Worm (Caenorhabditis elegans): Measurements from ENCODE around the gene dph-5.
A peak's percentile ranks its signal among the peaks of the same experiment; 100 is the strongest.

Gene dph-5

DNA sequence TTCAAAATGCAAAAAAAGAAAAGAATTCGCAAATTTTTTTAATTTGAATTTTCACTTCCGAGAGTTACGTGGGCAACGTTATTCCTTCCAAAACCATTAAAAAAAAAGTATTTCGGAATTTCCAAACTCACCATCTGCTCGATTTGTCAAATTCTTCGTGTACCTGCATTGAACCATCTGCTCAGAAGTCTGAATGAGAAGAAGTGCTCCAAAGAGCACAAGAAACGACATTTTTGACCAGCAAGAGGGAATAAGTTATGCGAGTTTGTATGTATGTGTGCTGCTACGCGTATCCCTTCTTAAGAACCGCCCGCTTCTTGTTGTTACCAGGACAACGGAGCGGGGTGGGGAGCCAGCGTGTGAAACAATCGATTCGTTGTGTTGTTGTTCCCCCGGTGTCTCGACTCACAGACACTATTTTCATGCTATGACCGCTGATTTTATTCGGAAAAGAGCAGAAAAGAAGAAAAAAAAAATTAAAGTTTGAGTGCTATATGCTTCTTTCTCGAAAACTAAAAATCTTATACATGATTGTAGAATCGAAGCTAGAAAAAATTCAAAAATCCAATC is 6.6 kb upstream of the dph-5 start, which contains the start of gene lgc-20:
Gene lgc-20, minus strand, starts transcription at position 311 of the 570 bp plus-strand sequence.
- no peak for TF ChIP-seq elt-2 (tag; optimal IDR thresholded peaks at IDR 0.05)
- TF ChIP-seq ztf-4 (tag; optimal IDR thresholded peaks at IDR 0.05): no peak
- no peak for TF ChIP-seq unc-39 (tag; optimal IDR thresholded peaks at IDR 0.05)
- no peak for TF ChIP-seq pqm-1 (tag; optimal IDR thresholded peaks at IDR 0.05)
- TF ChIP-seq hmg-11 (tag; optimal IDR thresholded peaks at IDR 0.05): no peak
- TF ChIP-seq tbx-2 (tag; optimal IDR thresholded peaks at IDR 0.05): no peak
- TF ChIP-seq fos-1 (tag; optimal IDR thresholded peaks at IDR 0.05): no peak
- no peak for TF ChIP-seq lin-15B (tag; optimal IDR thresholded peaks at IDR 0.05)
- TF ChIP-seq mml-1 (tag; optimal IDR thresholded peaks at IDR 0.05): no peak
- TF ChIP-seq elt-1 (tag; optimal IDR thresholded peaks at IDR 0.05): no peak
- no peak for TF ChIP-seq zag-1 (tag; optimal IDR thresholded peaks at IDR 0.05)
- TF ChIP-seq ceh-82 (tag; optimal IDR thresholded peaks at IDR 0.05): no peak
- TF ChIP-seq daf-12 (tag; optimal IDR thresholded peaks at IDR 0.05): no peak
- TF ChIP-seq ZK546.5 (tag; optimal IDR thresholded peaks at IDR 0.05): no peak
- TF ChIP-seq nhr-76 (tag; optimal IDR thresholded peaks at IDR 0.05): no peak

DNA sequence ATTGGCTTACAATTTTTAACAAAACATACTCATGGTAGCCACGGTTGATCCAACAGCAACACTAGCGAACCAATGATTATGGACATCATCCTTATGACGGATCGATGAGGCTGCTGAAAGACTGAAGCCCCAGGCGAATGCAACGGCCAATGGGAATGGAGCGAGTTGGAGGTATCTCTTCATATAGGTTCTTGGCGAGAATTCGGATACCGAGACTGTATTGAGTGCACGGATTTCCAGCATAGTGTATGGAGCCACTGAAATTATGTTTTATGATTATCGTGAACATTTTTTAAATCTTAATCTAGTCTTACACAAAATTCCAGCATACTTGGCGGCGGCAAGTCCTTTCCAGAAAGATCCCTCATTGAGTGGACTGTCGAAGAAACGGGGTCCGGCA is 5.4 kb upstream of the dph-5 start:
- TF ChIP-seq tbx-2 (tag; optimal IDR thresholded peaks at IDR 0.05) (no peak), nhr-77 (tag; optimal IDR thresholded peaks at IDR 0.05) (no peak), nhr-76 (tag; optimal IDR thresholded peaks at IDR 0.05) (no peak), hmg-11 (tag; optimal IDR thresholded peaks at IDR 0.05) (no peak), jun-1 (tag; optimal IDR thresholded peaks at IDR 0.05) (no peak), fkh-10 (GFP tag; optimal IDR thresholded peaks at IDR 0.05) (no peak), lsy-12 (tag; optimal IDR thresholded peaks at IDR 0.05) (no peak), unc-62 (GFP tag; optimal IDR thresholded peaks at IDR 0.05) (no peak), egl-27 (tag; optimal IDR thresholded peaks at IDR 0.05) (no peak), ceh-28 (tag; optimal IDR thresholded peaks at IDR 0.05) (no peak), mdl-1 (tag; optimal IDR thresholded peaks at IDR 0.05) (no peak), mml-1 (tag; optimal IDR thresholded peaks at IDR 0.05) (no peak), nhr-25 (tag; optimal IDR thresholded peaks at IDR 0.05) (no peak), fos-1 (tag; optimal IDR thresholded peaks at IDR 0.05) (no peak), nhr-28 (tag; optimal IDR thresholded peaks at IDR 0.05) (no peak), aly-2 (tag; optimal IDR thresholded peaks at IDR 0.05) (no peak), lin-15B (tag; optimal IDR thresholded peaks at IDR 0.05) (no peak), ztf-4 (tag; optimal IDR thresholded peaks at IDR 0.05) (no peak), pqm-1 (tag; optimal IDR thresholded peaks at IDR 0.05) (no peak), ceh-16 (tag; optimal IDR thresholded peaks at IDR 0.05) (no peak)

DNA sequence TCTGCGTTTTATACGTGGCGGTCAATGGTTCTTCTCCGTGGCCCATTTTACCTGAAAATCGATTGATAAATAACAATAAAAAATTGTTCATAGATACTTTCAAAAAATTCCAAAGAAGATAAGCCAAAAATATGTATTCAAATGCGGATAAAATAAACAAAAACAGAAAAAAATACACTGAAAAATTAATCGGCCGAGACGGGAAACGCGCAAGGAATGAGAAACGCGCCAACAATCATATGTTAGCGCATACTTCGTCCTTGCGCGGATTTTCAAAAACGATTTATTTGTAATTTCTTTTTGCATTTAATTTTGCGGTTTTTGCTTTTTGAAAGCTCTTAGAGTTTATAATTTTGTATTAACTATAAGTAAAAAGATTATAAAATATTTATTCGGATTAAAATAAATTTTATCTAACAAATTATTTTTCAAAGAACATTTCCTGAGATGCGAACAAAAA is 4.4 kb upstream of the dph-5 start, which contains the start of gene nduf-11:
Gene nduf-11, minus strand, starts transcription at position 51 of the 460 bp plus-strand sequence.
- peak; percentile 74 for TF ChIP-seq nhr-25 (tag; optimal IDR thresholded peaks at IDR 0.05)
- peak; percentile 71 for TF ChIP-seq lsy-12 (tag; optimal IDR thresholded peaks at IDR 0.05)
- TF ChIP-seq unc-39 (tag; optimal IDR thresholded peaks at IDR 0.05): no peak
- no peak for TF ChIP-seq sea-2 (GFP tag; optimal IDR thresholded peaks at IDR 0.05)
- peak; percentile 61 for TF ChIP-seq lin-39 (tag; optimal IDR thresholded peaks at IDR 0.05)
- peak; percentile 17 for TF ChIP-seq zag-1 (tag; optimal IDR thresholded peaks at IDR 0.05)
- no peak for TF ChIP-seq nhr-12 (tag; optimal IDR thresholded peaks at IDR 0.05)
- TF ChIP-seq mdl-1 (tag; optimal IDR thresholded peaks at IDR 0.05): no peak
- peak; percentile 67 for TF ChIP-seq ceh-28 (tag; optimal IDR thresholded peaks at IDR 0.05)
- TF ChIP-seq elt-3 (tag; optimal IDR thresholded peaks at IDR 0.05): peak in 1 of 3 experiments; percentile 14
- TF ChIP-seq ceh-82 (tag; optimal IDR thresholded peaks at IDR 0.05): peak; percentile 80
- no peak for TF ChIP-seq daf-12 (tag; optimal IDR thresholded peaks at IDR 0.05)
- TF ChIP-seq nhr-237 (tag; optimal IDR thresholded peaks at IDR 0.05): no peak
- TF ChIP-seq nfya-1 (tag; optimal IDR thresholded peaks at IDR 0.05; ENCODE audit: insufficient read depth): peak; percentile 89
- TF ChIP-seq R02D3.7 (tag; optimal IDR thresholded peaks at IDR 0.05): peak; percentile 82
- TF ChIP-seq fkh-10 (GFP tag; optimal IDR thresholded peaks at IDR 0.05): peak; percentile 26
- TF ChIP-seq lin-15B (tag; optimal IDR thresholded peaks at IDR 0.05): peak; percentile 89
- TF ChIP-seq nhr-28 (tag; optimal IDR thresholded peaks at IDR 0.05): no peak
- no peak for TF ChIP-seq ZK546.5 (tag; optimal IDR thresholded peaks at IDR 0.05)
- peak; percentile 37 for TF ChIP-seq jun-1 (tag; optimal IDR thresholded peaks at IDR 0.05)
- TF ChIP-seq nhr-76 (tag; optimal IDR thresholded peaks at IDR 0.05): no peak
- TF ChIP-seq fkh-2 (tag; optimal IDR thresholded peaks at IDR 0.05): no peak
- peak; percentile 70 for TF ChIP-seq hmg-11 (tag; optimal IDR thresholded peaks at IDR 0.05)
- no peak for TF ChIP-seq ztf-11 (tag; optimal IDR thresholded peaks at IDR 0.05)
- TF ChIP-seq elt-2 (tag; optimal IDR thresholded peaks at IDR 0.05): peak; percentile 55
- peak; percentile 93 for TF ChIP-seq pha-4 (tag; optimal IDR thresholded peaks at IDR 0.05)
- TF ChIP-seq snpc-4 (tag; optimal IDR thresholded peaks at IDR 0.05): peak; percentile 86
- no peak for TF ChIP-seq ceh-16 (tag; optimal IDR thresholded peaks at IDR 0.05)
- TF ChIP-seq mml-1 (tag; optimal IDR thresholded peaks at IDR 0.05): no peak
- peak; percentile 50 for TF ChIP-seq pqm-1 (tag; optimal IDR thresholded peaks at IDR 0.05)
- peak; percentile 75 for TF ChIP-seq nhr-77 (tag; optimal IDR thresholded peaks at IDR 0.05)
- TF ChIP-seq egl-5 (tag; optimal IDR thresholded peaks at IDR 0.05): peak; percentile 36
- TF ChIP-seq unc-62 (GFP tag; optimal IDR thresholded peaks at IDR 0.05): peak; percentile 32
- TF ChIP-seq skn-1 (tag; optimal IDR thresholded peaks at IDR 0.05): peak; percentile 84
- no peak for TF ChIP-seq elt-1 (tag; optimal IDR thresholded peaks at IDR 0.05)
- TF ChIP-seq eor-1 (tag; optimal IDR thresholded peaks at IDR 0.05): no peak
- TF ChIP-seq aly-2 (tag; optimal IDR thresholded peaks at IDR 0.05): no peak
- TF ChIP-seq ztf-4 (tag; optimal IDR thresholded peaks at IDR 0.05): no peak
- peak; percentile 69 for TF ChIP-seq tbx-2 (tag; optimal IDR thresholded peaks at IDR 0.05)
- peak; percentile 84 for TF ChIP-seq ama-1 (optimal IDR thresholded peaks at IDR 0.05)
- no peak for TF ChIP-seq nhr-11 (tag; optimal IDR thresholded peaks at IDR 0.05)
- TF ChIP-seq nhr-43 (tag; optimal IDR thresholded peaks at IDR 0.05; ENCODE audit: poor library complexity, severe bottlenecking): peak; percentile 84
